Worm (Caenorhabditis elegans) whole organism, L2 larva: ENCODE data around the gene F54E4.4.

ENCODE experiments used
- C34F6.9 ChIP-seq: fragments of 150-350 bp; optimal IDR thresholded peaks from 2 replicates; lab custom pipeline; 2014; ENCODE audit warnings: missing biosample characterization, missing genetic modification characterization
- R02D3.7 ChIP-seq: fragments of 150-350 bp; optimal IDR thresholded peaks from 2 replicates; lab custom pipeline; 2014; ENCODE audit warnings: missing biosample characterization, missing genetic modification characterization
- alr-1 ChIP-seq: fragments of 150-350 bp; optimal IDR thresholded peaks from 2 replicates; lab custom pipeline; 2014; ENCODE audit warnings: missing biosample characterization, missing genetic modification characterization
- aly-2 ChIP-seq: fragments of 150-350 bp; optimal IDR thresholded peaks from 2 replicates; lab custom pipeline; 2014; ENCODE audit warnings: missing biosample characterization, missing genetic modification characterization
- fos-1 ChIP-seq: fragments of 150-350 bp; optimal IDR thresholded peaks from 2 replicates; lab custom pipeline; 2014; ENCODE audit warnings: missing biosample characterization, missing genetic modification characterization
- mdl-1 ChIP-seq, 2 experiments: fragments of 150-350 bp in 1 of 2; sonication (generic microtip) in 1 of 2; optimal IDR thresholded peaks; 2 replicates each; lab custom pipeline; 2017; ENCODE audit warnings: missing biosample characterization in 2 of 2, missing genetic modification characterization in 2 of 2
- sma-3 ChIP-seq: sonication (generic microtip); optimal IDR thresholded peaks from 2 replicates; lab custom pipeline; 2016; ENCODE audit warnings: missing genetic modification reagents, missing genetic modification characterization, missing compliant biosample characterization

- TF ChIP-seq mdl-1 (tag; optimal IDR thresholded peaks at IDR 0.05; lab: Kevin White, UChicago) (no peak), alr-1 (tag; lab: Kevin White, UChicago) (no peak), sma-3 (no peak), aly-2 (tag; lab: Kevin White, UChicago) (no peak), fos-1 (no peak), C34F6.9 (tag; lab: Kevin White, UChicago) (no peak), R02D3.7 (no peak)
Observed at ce11 chrX:14661918-14662317, 16.6 kb upstream of the F54E4.4 start.
